Fruit fly (Drosophila melanogaster) whole organism: ENCODE results near the gene CG31546.

Source experiments
- Dll ChIP-seq: fragments of >200 bp; optimal IDR thresholded peaks from 2 replicates; lab custom pipeline; 2017
- pan ChIP-seq: fragments of >200 bp; optimal IDR thresholded peaks from 2 replicates; lab custom pipeline; 2017
- usp ChIP-seq: fragments of >200 bp; optimal IDR thresholded peaks from 2 replicates; lab custom pipeline; 2017; ENCODE audit warnings: missing biosample characterization, missing genetic modification characterization, mixed read lengths

dm6 chr3R:5624115-5624878, 11.1 kb downstream of the CG31546 start, which contains the start of the genes Dph4, Spec2 and RpL13A:
- TF ChIP-seq pan (lab: Kevin White, UChicago) (no peak), Dll (lab: Kevin White, UChicago) (no peak), usp (GFP tag; lab: Kevin White, UChicago) (no peak)
